Fruit fly (Drosophila melanogaster): ENCODE measurements around the gene CG9515.

The CG9515 gene

dm6 chr2L:8894224-8894623 is 48.8 kb downstream of the CG9515 start (continued):
- TF ChIP-seq unpg (GFP tag; optimal IDR thresholded peaks at IDR 0.05) (peak; percentile 22), CG9817 (tag; optimal IDR thresholded peaks at IDR 0.05) (peak; percentile 42), CG8388 (GFP tag; optimal IDR thresholded peaks at IDR 0.05) (no peak), CG34224 (GFP tag; IDR thresholded peaks at IDR 0.05; ENCODE audit: partially characterized antibody) (no peak), gt (GFP tag; IDR thresholded peaks at IDR 0.05) (no peak), Bteb2 (GFP tag; optimal IDR thresholded peaks at IDR 0.05) (peak; percentile 17), slp2 (GFP tag; optimal IDR thresholded peaks at IDR 0.05) (no peak), Mes4 (GFP tag; optimal IDR thresholded peaks at IDR 0.05) (no peak), Lpt (GFP tag; optimal IDR thresholded peaks at IDR 0.05) (no peak), CG11504 (tag; optimal IDR thresholded peaks at IDR 0.05) (peak; percentile 33), CG31224 (GFP tag; IDR thresholded peaks at IDR 0.05) (peak; percentile 75), Dbx (GFP tag; IDR thresholded peaks at IDR 0.05) (peak; percentile 85), pan (optimal IDR thresholded peaks at IDR 0.05) (no peak), pan (GFP tag; optimal IDR thresholded peaks at IDR 0.05 in 1 of 2, IDR thresholded peaks at IDR 0.05 in 1 of 2) (peak in 1 of 2 experiments; percentile 56), chinmo (GFP tag; IDR thresholded peaks at IDR 0.05; ENCODE audit: partially characterized antibody) (no peak), CG17328 (GFP tag; IDR thresholded peaks at IDR 0.05) (no peak), Xrp1 (GFP tag; IDR thresholded peaks at IDR 0.05) (peak; percentile 32; the same call in 1 of the 2 replicates), sd (tag; optimal IDR thresholded peaks at IDR 0.05) (peak; percentile 2), Hand (GFP tag; optimal IDR thresholded peaks at IDR 0.05) (no peak), rib (GFP tag; IDR thresholded peaks at IDR 0.05) (0 out of 2 replicates have a peak, but pooled peaks have one; percentile 26), bcd (GFP tag; optimal IDR thresholded peaks at IDR 0.05) (peak; percentile 31), MESR4 (GFP tag; optimal IDR thresholded peaks at IDR 0.05) (no peak), CoRest (tag; optimal IDR thresholded peaks at IDR 0.05) (peak; percentile 27), CG6689 (GFP tag; IDR thresholded peaks at IDR 0.05) (peak; percentile 26; the same call in 1 of the 2 replicates), fd64A (GFP tag; optimal IDR thresholded peaks at IDR 0.05) (no peak), crc (GFP tag; optimal IDR thresholded peaks at IDR 0.05) (no peak), bsh (GFP tag; optimal IDR thresholded peaks at IDR 0.05) (no peak), mirr (GFP tag; optimal IDR thresholded peaks at IDR 0.05) (peak; percentile 50), Max (GFP tag; optimal IDR thresholded peaks at IDR 0.05) (peak; percentile 12), GATAe (GFP tag; conservative IDR thresholded peaks at IDR 0.05) (no peak), CG6254 (GFP tag; optimal IDR thresholded peaks at IDR 0.05) (no peak), CG12391 (tag; optimal IDR thresholded peaks at IDR 0.05) (no peak), D19B (GFP tag; optimal IDR thresholded peaks at IDR 0.05) (peak; percentile 32), stc (GFP tag; IDR thresholded peaks at IDR 0.05) (peak; percentile 32; the same call in 1 of the 2 replicates), CG9727 (GFP tag; optimal IDR thresholded peaks at IDR 0.05) (peak; percentile 12), Six4 (GFP tag; optimal IDR thresholded peaks at IDR 0.05) (no peak), CG4404 (GFP tag; IDR thresholded peaks at IDR 0.05) (no peak), PHDP (tag; optimal IDR thresholded peaks at IDR 0.05) (peak; percentile 32), CG11695 (GFP tag; IDR thresholded peaks at IDR 0.05) (peak; percentile 68; the same call in 2 of the 3 replicates), CG17361 (GFP tag; IDR thresholded peaks at IDR 0.05) (0 out of 3 replicates have a peak, but pooled peaks have one; percentile 33), kni (GFP tag; optimal IDR thresholded peaks at IDR 0.05) (no peak), CG10209 (GFP tag; optimal IDR thresholded peaks at IDR 0.05) (peak; percentile 7), Rx (GFP tag; IDR thresholded peaks at IDR 0.05) (peak; percentile 38; the same call in 1 of the 2 replicates), CG12155 (GFP tag; optimal IDR thresholded peaks at IDR 0.05) (peak; percentile 21), jing (GFP tag; optimal IDR thresholded peaks at IDR 0.05) (no peak), CG13296 (GFP tag; optimal IDR thresholded peaks at IDR 0.05) (peak; percentile 4), wdn (GFP tag; IDR thresholded peaks at IDR 0.05) (peak; percentile 47), Adf1 (GFP tag; IDR thresholded peaks at IDR 0.05) (no peak), CG31441 (GFP tag; IDR thresholded peaks at IDR 0.05) (no peak), Elba2 (GFP tag; optimal IDR thresholded peaks at IDR 0.05) (no peak), CG3847 (GFP tag; IDR thresholded peaks at IDR 0.05) (peak; percentile 46)
